Worm (Caenorhabditis elegans): ENCODE data around the gene bcmo-2.

Gene bcmo-2

DNA sequence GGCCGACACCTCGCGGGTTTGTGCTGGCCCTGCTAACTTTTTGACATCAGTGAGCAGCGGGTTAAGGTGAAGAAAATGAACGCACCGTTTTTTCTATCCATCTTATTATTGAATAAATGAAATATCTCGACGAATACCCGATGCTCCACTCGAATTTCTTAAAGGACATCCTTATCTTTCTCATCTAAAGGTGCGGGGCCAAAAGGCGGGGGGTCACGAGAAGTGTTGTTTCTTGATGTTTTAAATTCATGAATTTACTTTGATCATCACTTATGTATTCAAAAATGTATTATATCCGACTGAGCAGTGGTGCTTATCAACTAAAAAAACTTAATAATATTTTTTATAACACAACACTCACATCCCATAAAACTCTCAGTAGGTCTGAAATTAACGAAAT lies 46.0 kb downstream of the bcmo-2 start, which contains the start of gene nhr-261:
Gene nhr-261, minus strand, starts transcription at position 101 of the 400 bp plus-strand sequence.
- TF ChIP-seq ces-1 (GFP tag; optimal IDR thresholded peaks at IDR 0.05): no peak
- TF ChIP-seq ceh-83 (GFP tag; optimal IDR thresholded peaks at IDR 0.05): no peak
- TF ChIP-seq unc-120 (tag; optimal IDR thresholded peaks at IDR 0.05; ENCODE audit: poor library complexity, severe bottlenecking): no peak

DNA sequence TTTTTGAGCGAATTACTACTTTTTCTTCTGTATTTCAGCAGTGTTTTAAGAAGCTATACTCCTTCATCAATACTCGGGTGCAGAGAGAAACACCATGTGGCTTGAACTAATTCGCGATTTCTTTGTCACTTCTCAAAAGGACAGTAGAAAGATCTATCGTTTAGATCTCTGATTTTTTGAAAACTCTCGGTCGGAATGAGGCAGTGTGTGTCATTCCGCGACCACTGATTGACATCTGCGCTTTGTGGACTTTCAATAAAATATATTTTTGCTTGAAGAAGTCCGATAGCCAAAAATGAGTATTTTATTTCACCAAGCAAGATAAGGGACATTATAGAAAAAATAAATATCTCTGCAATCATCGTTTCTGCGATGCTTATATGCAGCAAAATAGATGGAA lies 48.6 kb downstream of the bcmo-2 start:
- TF ChIP-seq ceh-39 (tag; optimal IDR thresholded peaks at IDR 0.05): no peak
- TF ChIP-seq nhr-76 (tag; optimal IDR thresholded peaks at IDR 0.05): no peak
- TF ChIP-seq ceh-43 (GFP tag; optimal IDR thresholded peaks at IDR 0.05): no peak
- TF ChIP-seq zip-8 (tag; optimal IDR thresholded peaks at IDR 0.05): no peak

DNA sequence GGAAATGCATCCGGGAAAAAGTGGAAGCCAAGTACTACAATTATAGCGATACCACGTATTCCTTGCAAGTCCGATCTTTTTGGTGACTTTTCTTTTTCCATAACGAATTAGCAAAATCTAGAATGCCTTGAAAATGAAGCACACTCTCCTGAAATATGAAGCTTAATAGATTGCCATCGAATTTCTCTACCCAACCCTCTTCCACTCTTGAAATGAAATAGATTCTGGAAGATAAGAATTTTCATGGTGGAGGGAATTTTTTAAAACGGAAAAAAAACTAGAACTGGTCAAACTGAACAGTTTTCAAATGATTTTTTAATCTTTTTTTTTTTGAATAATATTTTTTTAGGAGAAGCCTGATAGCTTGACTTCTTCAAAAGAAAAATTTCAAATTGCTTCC lies 49.8 kb downstream of the bcmo-2 start, which contains the start of gene oac-11:
Gene oac-11, minus strand, starts transcription at position 101 of the 400 bp plus-strand sequence.
- TF ChIP-seq blmp-1 (tag; optimal IDR thresholded peaks at IDR 0.05) (no peak), ces-1 (GFP tag; optimal IDR thresholded peaks at IDR 0.05) (no peak), nhr-237 (tag; optimal IDR thresholded peaks at IDR 0.05) (no peak), elt-3 (tag; optimal IDR thresholded peaks at IDR 0.05) (no peak), mep-1 (tag; optimal IDR thresholded peaks at IDR 0.05) (no peak), M03D4.4 (tag; optimal IDR thresholded peaks at IDR 0.05) (no peak), lin-32 (GFP tag; optimal IDR thresholded peaks at IDR 0.05) (no peak), nhr-28 (tag; optimal IDR thresholded peaks at IDR 0.05) (no peak), mab-5 (tag; optimal IDR thresholded peaks at IDR 0.05) (no peak), hlh-1 (tag; optimal IDR thresholded peaks at IDR 0.05) (no peak), flh-1 (GFP tag; optimal IDR thresholded peaks at IDR 0.05) (no peak)
